Worm (Caenorhabditis elegans) whole organism, L1 larva: Measurements from ENCODE around the gene klo-1.
A peak's percentile ranks its signal among the peaks of the same experiment; 100 is the strongest.

Experiments used
- Y116A8C.19 ChIP-seq: sonication (generic microtip); optimal IDR thresholded peaks from 2 replicates; lab custom pipeline; 2016; ENCODE audit warnings: missing compliant biosample characterization, missing genetic modification characterization, borderline replicate concordance
- ama-1 ChIP-seq: fragments of 150-350 bp; optimal IDR thresholded peaks from 2 replicates; lab custom pipeline; 2014
- ceh-8 ChIP-seq: fragments of 200-800 bp; sonication (Bioruptor generic); optimal IDR thresholded peaks from 2 replicates; lab custom pipeline; 2018; ENCODE audit warnings: mild to moderate bottlenecking, missing genetic modification characterization, moderate library complexity, missing compliant biosample characterization
- ceh-90 ChIP-seq: sonication (generic microtip); optimal IDR thresholded peaks from 2 replicates; lab custom pipeline; 2016; ENCODE audit warnings: missing genetic modification characterization, missing compliant biosample characterization
- dpl-1 ChIP-seq, 3 experiments: fragments of 150-350 bp in 2 of 3; sonication (generic microtip) in 1 of 3; optimal IDR thresholded peaks; 2 replicates each; lab custom pipeline; 2014 to 2017; ENCODE audit warnings: missing biosample characterization in 3 of 3, missing genetic modification characterization in 3 of 3, missing genetic modification reagents in 3 of 3
- efl-1 ChIP-seq, 4 experiments: fragments of 150-350 bp; optimal IDR thresholded peaks in 3 of 4; peaks in 1 of 4; 1 replicate in 1 of 4; 2 replicates in 3 of 4; lab custom pipeline; 2014; ENCODE audit warnings: missing biosample characterization in 2 of 4, missing genetic modification characterization in 2 of 4, missing genetic modification reagents in 2 of 4
- efl-3 ChIP-seq: fragments of 200-800 bp; sonication (Bioruptor generic); optimal IDR thresholded peaks from 2 replicates; lab custom pipeline; 2018; ENCODE audit warnings: mild to moderate bottlenecking, missing genetic modification characterization, missing compliant biosample characterization
- egl-13 ChIP-seq: sonication (generic microtip); optimal IDR thresholded peaks from 2 replicates; lab custom pipeline; 2016; ENCODE audit warnings: missing genotype, missing genetic modification reagents, missing genetic modification characterization, missing compliant biosample characterization
- elt-2 ChIP-seq: sonication (generic microtip); optimal IDR thresholded peaks from 2 replicates; lab custom pipeline; 2016; ENCODE audit warnings: missing genetic modification characterization, mild to moderate bottlenecking, inconsistent platforms, missing compliant biosample characterization, missing genetic modification reagents
- fos-1 ChIP-seq: fragments of 150-350 bp; optimal IDR thresholded peaks from 2 replicates; lab custom pipeline; 2014; ENCODE audit warnings: missing biosample characterization, missing genetic modification characterization
- grh-1 ChIP-seq: fragments of 200-800 bp; sonication (Bioruptor generic); IDR thresholded peaks from 2 replicates; pipeline ENCODE4 v1.3.6; 2022; ENCODE audit warnings: missing genetic modification reagents, missing genetic modification characterization, missing compliant biosample characterization
- hlh-4 ChIP-seq: sonication (generic microtip); optimal IDR thresholded peaks from 2 replicates; lab custom pipeline; 2016; ENCODE audit warnings: mild to moderate bottlenecking, missing genetic modification characterization, missing compliant biosample characterization
- irx-1 ChIP-seq: sonication (generic microtip); optimal IDR thresholded peaks from 2 replicates; lab custom pipeline; 2016; ENCODE audit warnings: missing genetic modification characterization, missing compliant biosample characterization
- lin-35 ChIP-seq, 2 experiments: fragments of 150-350 bp; optimal IDR thresholded peaks; 2 replicates each; lab custom pipeline; 2014; ENCODE audit warnings: missing biosample characterization in 2 of 2, missing genetic modification characterization in 2 of 2, missing genetic modification reagents in 2 of 2
- lin-39 ChIP-seq: fragments of 150-350 bp; optimal IDR thresholded peaks from 2 replicates; lab custom pipeline; 2014; ENCODE audit warnings: missing biosample characterization, missing genetic modification reagents, missing genetic modification characterization
- lsy-2 ChIP-seq, 2 experiments: fragments of 150-350 bp; optimal IDR thresholded peaks; 2 replicates each; lab custom pipeline; 2014; ENCODE audit warnings: missing biosample characterization in 2 of 2, missing genetic modification characterization in 2 of 2
- mab-9 ChIP-seq: fragments of 200-800 bp; sonication (Bioruptor generic); IDR thresholded peaks from 2 replicates; pipeline ENCODE4 v1.3.6; 2022; ENCODE audit warnings: missing genetic modification reagents, missing genetic modification characterization, missing compliant biosample characterization
- mdl-1 ChIP-seq, 2 experiments: fragments of 150-350 bp; optimal IDR thresholded peaks; 2 replicates each; lab custom pipeline; 2014 to 2017; ENCODE audit warnings: missing biosample characterization in 2 of 2, missing genetic modification characterization in 2 of 2, inconsistent platforms in 1 of 2
- mep-1 ChIP-seq: fragments of 150-350 bp; optimal IDR thresholded peaks from 2 replicates; lab custom pipeline; 2014; ENCODE audit warnings: missing biosample characterization, missing genetic modification characterization
- nhr-11 ChIP-seq: fragments of 150-350 bp; optimal IDR thresholded peaks from 2 replicates; lab custom pipeline; 2014; ENCODE audit warnings: missing biosample characterization, missing genetic modification characterization
- nhr-237 ChIP-seq: fragments of 150-350 bp; optimal IDR thresholded peaks from 2 replicates; lab custom pipeline; 2014; ENCODE audit warnings: missing biosample characterization, missing genetic modification characterization
- nhr-71 ChIP-seq: sonication (generic microtip); optimal IDR thresholded peaks from 2 replicates; lab custom pipeline; 2016; ENCODE audit warnings: mild to moderate bottlenecking, missing genetic modification characterization, moderate library complexity, missing compliant biosample characterization
- nhr-76 ChIP-seq: sonication (generic microtip); optimal IDR thresholded peaks from 2 replicates; lab custom pipeline; 2017; ENCODE audit warnings: missing biosample characterization, missing genetic modification characterization
- nhr-77 ChIP-seq: fragments of 150-350 bp; optimal IDR thresholded peaks from 2 replicates; lab custom pipeline; 2014; ENCODE audit warnings: missing biosample characterization, missing genetic modification characterization
- nhr-85 ChIP-seq: sonication (generic microtip); peaks from one replicate; lab custom pipeline; 2016; ENCODE audit warnings: missing genetic modification characterization, inconsistent platforms, missing compliant biosample characterization
- pag-3 ChIP-seq: sonication (generic microtip); optimal IDR thresholded peaks from 2 replicates; lab custom pipeline; 2017; ENCODE audit warnings: missing genetic modification characterization, mild to moderate bottlenecking, missing compliant biosample characterization, antibody characterized with exemption, borderline replicate concordance; ENCODE audit not compliant: insufficient read depth
- pqm-1 ChIP-seq: sonication (generic microtip); optimal IDR thresholded peaks from 3 replicates; lab custom pipeline; 2017; ENCODE audit warnings: missing biosample characterization, missing genetic modification characterization
- skn-1 ChIP-seq: fragments of 150-350 bp; optimal IDR thresholded peaks from 2 replicates; lab custom pipeline; 2014; ENCODE audit warnings: missing biosample characterization, missing genetic modification characterization
- snpc-4 ChIP-seq: fragments of 150-350 bp; optimal IDR thresholded peaks from 2 replicates; lab custom pipeline; 2014; ENCODE audit warnings: missing biosample characterization, missing genetic modification characterization
- snu-23 ChIP-seq: sonication (generic microtip); optimal IDR thresholded peaks from 2 replicates; lab custom pipeline; 2016; ENCODE audit warnings: missing genetic modification characterization, missing compliant biosample characterization
- sptf-1 ChIP-seq: fragments of 150-350 bp; optimal IDR thresholded peaks from 2 replicates; lab custom pipeline; 2014; ENCODE audit warnings: missing biosample characterization, missing genetic modification characterization
- swsn-7 ChIP-seq: sonication (generic microtip); optimal IDR thresholded peaks from 2 replicates; lab custom pipeline; 2016; ENCODE audit warnings: missing genetic modification characterization, missing compliant biosample characterization
- unc-30 ChIP-seq: sonication (generic microtip); optimal IDR thresholded peaks from 2 replicates; lab custom pipeline; 2017; ENCODE audit warnings: missing biosample characterization, missing genetic modification characterization
- unc-62 ChIP-seq: fragments of 150-350 bp; optimal IDR thresholded peaks from 2 replicates; lab custom pipeline; 2014; ENCODE audit warnings: missing biosample characterization, missing genetic modification reagents, missing genetic modification characterization
- unc-86 ChIP-seq: sonication (generic microtip); optimal IDR thresholded peaks from 2 replicates; lab custom pipeline; 2016; ENCODE audit warnings: missing genetic modification characterization, missing compliant biosample characterization
- vab-15 ChIP-seq: sonication (generic microtip); optimal IDR thresholded peaks from 2 replicates; lab custom pipeline; 2017; ENCODE audit warnings: missing genotype, mild to moderate bottlenecking, missing genetic modification characterization, missing compliant biosample characterization
- zag-1 ChIP-seq: fragments of 150-350 bp; optimal IDR thresholded peaks from 2 replicates; lab custom pipeline; 2014; ENCODE audit warnings: missing biosample characterization, missing genetic modification characterization

The klo-1 gene

ce11 chrIV:7747838-7748237 is at the start of gene klo-1:
Gene klo-1 (minus strand): TSS chrIV:7748225.
- TF ChIP-seq elt-2 (tag; lab: Kevin White, UChicago) (peak; percentile 49), pag-3 (tag; lab: Kevin White, UChicago) (no peak)

- TF ChIP-seq efl-1 (optimal IDR thresholded peaks at IDR 0.05; lab: Kevin White, UChicago), result peak; percentile 1 to 16
- TF ChIP-seq efl-1 (GFP tag; optimal IDR thresholded peaks at IDR 0.05 in 1 of 2; lab: Kevin White, UChicago), result no peak
- no peak for TF ChIP-seq ama-1 (lab: Kevin White, UChicago)
- TF ChIP-seq nhr-77 (tag; lab: Kevin White, UChicago), result no peak
- no peak for TF ChIP-seq ceh-8 (GFP tag; lab: Kevin White, UChicago)
- no peak for TF ChIP-seq egl-13 (tag; lab: Kevin White, UChicago)
- TF ChIP-seq pag-3 (tag; lab: Kevin White, UChicago), result no peak
- TF ChIP-seq hlh-4 (tag; lab: Kevin White, UChicago), result no peak
- TF ChIP-seq skn-1 (tag; lab: Kevin White, UChicago), result no peak
These were observed 48.5 kb upstream of the klo-1 start, which contains the start of gene sgo-1 for ce11 chrIV:7796432-7797113. Gene sgo-1 (minus strand): TSS chrIV:7796482.

ce11 chrIV:7794709-7795108 is 46.7 kb upstream of the klo-1 start, which contains the start of gene ntp-1:
Gene ntp-1 (minus strand): TSS chrIV:7794809.
- TF ChIP-seq mdl-1 (tag; optimal IDR thresholded peaks at IDR 0.05; lab: Kevin White, UChicago) (no peak), snu-23 (GFP tag; lab: Kevin White, UChicago) (no peak)

- TF ChIP-seq elt-2 (tag; lab: Kevin White, UChicago) (peak; percentile 34), dpl-1 (GFP tag; optimal IDR thresholded peaks at IDR 0.05; lab: Kevin White, UChicago) (no peak), nhr-85 (tag; lab: Kevin White, UChicago) (no peak), lin-35 (GFP tag; optimal IDR thresholded peaks at IDR 0.05; lab: Kevin White, UChicago) (peak in 1 of 2 experiments; percentile 20), mep-1 (tag; lab: Kevin White, UChicago) (no peak), lin-39 (tag; lab: Kevin White, UChicago) (no peak), hlh-4 (tag; lab: Kevin White, UChicago) (no peak), nhr-76 (tag; lab: Kevin White, UChicago) (no peak), lsy-2 (tag; optimal IDR thresholded peaks at IDR 0.05; lab: Kevin White, UChicago) (no peak), unc-86 (tag; lab: Kevin White, UChicago) (no peak), grh-1 (GFP tag; lab: Robert Waterston, UW) (no peak), ceh-90 (tag; lab: Kevin White, UChicago) (no peak), efl-1 (optimal IDR thresholded peaks at IDR 0.05; lab: Kevin White, UChicago) (peak in 1 of 2 experiments; percentile 6), efl-1 (GFP tag; optimal IDR thresholded peaks at IDR 0.05 in 1 of 2; lab: Kevin White, UChicago) (peak in 1 of 2 experiments; percentile 56), fos-1 (tag; lab: Kevin White, UChicago) (no peak), snpc-4 (tag; lab: Kevin White, UChicago) (no peak), snu-23 (GFP tag; lab: Kevin White, UChicago) (no peak), Y116A8C.19 (tag; lab: Kevin White, UChicago) (no peak)
These were observed 43.9 kb upstream of the klo-1 start, which contains the start of gene C33H5.13 for ce11 chrIV:7791821-7792446. Gene C33H5.13 (minus strand): TSS chrIV:7792263.

- TF ChIP-seq mdl-1 (tag; optimal IDR thresholded peaks at IDR 0.05; lab: Kevin White, UChicago), result peak in 1 of 2 experiments; percentile 89
- no peak for TF ChIP-seq zag-1 (tag; lab: Kevin White, UChicago)
- no peak for TF ChIP-seq hlh-4 (tag; lab: Kevin White, UChicago)
- peak; percentile 89 for TF ChIP-seq skn-1 (tag; lab: Kevin White, UChicago)
- peak; percentile 37 for TF ChIP-seq irx-1 (tag; lab: Kevin White, UChicago)
- TF ChIP-seq swsn-7 (tag; lab: Kevin White, UChicago), result peak; percentile 84
- no peak for TF ChIP-seq pqm-1
- peak; percentile 83 for TF ChIP-seq unc-86 (tag; lab: Kevin White, UChicago)
- peak; percentile 69 for TF ChIP-seq egl-13 (tag; lab: Kevin White, UChicago)
- peak; percentile 92 for TF ChIP-seq nhr-71 (tag; lab: Kevin White, UChicago)
- TF ChIP-seq unc-62 (GFP tag; lab: Kevin White, UChicago), result no peak
- TF ChIP-seq ceh-8 (GFP tag; lab: Kevin White, UChicago), result no peak
- no peak for TF ChIP-seq efl-3
- TF ChIP-seq vab-15 (tag; lab: Kevin White, UChicago), result peak; percentile 90
- peak; percentile 82 for TF ChIP-seq fos-1 (tag; lab: Kevin White, UChicago)
- no peak for TF ChIP-seq unc-30
- peak; percentile 89 for TF ChIP-seq nhr-85 (tag; lab: Kevin White, UChicago)
- peak; percentile 23 for TF ChIP-seq nhr-11 (tag; lab: Kevin White, UChicago)
- no peak for TF ChIP-seq mab-9 (GFP tag; lab: Robert Waterston, UW)
- TF ChIP-seq nhr-77 (tag; lab: Kevin White, UChicago), result peak; percentile 78
- peak; percentile 76 for TF ChIP-seq nhr-237 (tag; lab: Kevin White, UChicago)
- TF ChIP-seq sptf-1 (tag; lab: Kevin White, UChicago), result no peak
These were observed 43.0 kb upstream of the klo-1 start, which contains the start of gene rsp-6 for ce11 chrIV:7790801-7791588. Gene rsp-6 (minus strand): TSS chrIV:7791229.
